Worm (Caenorhabditis elegans): Measurements from ENCODE around the gene mab-21.

The mab-21 gene

ce11 chrIII:4612334-4612953, 11.9 kb downstream of the mab-21 start, which contains the start of gene sel-2 (continued):
- TF ChIP-seq unc-130 (tag; optimal IDR thresholded peaks at IDR 0.05): no peak
- no peak for TF ChIP-seq lin-13 (GFP tag; optimal IDR thresholded peaks at IDR 0.05)
- no peak for TF ChIP-seq nhr-12 (tag; optimal IDR thresholded peaks at IDR 0.05)
- TF ChIP-seq pqm-1 (tag; optimal IDR thresholded peaks at IDR 0.05): no peak
- no peak for TF ChIP-seq irx-1 (tag; optimal IDR thresholded peaks at IDR 0.05)
- TF ChIP-seq nhr-11 (tag; optimal IDR thresholded peaks at IDR 0.05): no peak
- TF ChIP-seq lin-35 (GFP tag; optimal IDR thresholded peaks at IDR 0.05): no peak
- TF ChIP-seq nhr-47 (tag; optimal IDR thresholded peaks at IDR 0.05): no peak
- TF ChIP-seq ztf-4 (tag; optimal IDR thresholded peaks at IDR 0.05): no peak
- TF ChIP-seq ceh-88 (GFP tag; IDR thresholded peaks at IDR 0.05): no peak
- TF ChIP-seq fkh-4 (tag; optimal IDR thresholded peaks at IDR 0.05; ENCODE audit: borderline replicate concordance): no peak
- TF ChIP-seq pag-3 (tag; optimal IDR thresholded peaks at IDR 0.05; ENCODE audit: borderline replicate concordance, insufficient read depth): no peak
- no peak for TF ChIP-seq isw-1 (GFP tag; IDR thresholded peaks at IDR 0.05)
- no peak for TF ChIP-seq sup-37 (GFP tag; optimal IDR thresholded peaks at IDR 0.05)
- TF ChIP-seq elt-3 (tag; optimal IDR thresholded peaks at IDR 0.05): peak in 1 of 6 experiments; percentile 20
- no peak for TF ChIP-seq unc-98 (GFP tag; IDR thresholded peaks at IDR 0.05)
- no peak for TF ChIP-seq pax-3 (tag; optimal IDR thresholded peaks at IDR 0.05)
- TF ChIP-seq lin-39 (tag; optimal IDR thresholded peaks at IDR 0.05): no peak
- no peak for TF ChIP-seq ceh-90 (tag; optimal IDR thresholded peaks at IDR 0.05)
- TF ChIP-seq dsc-1 (tag; optimal IDR thresholded peaks at IDR 0.05): no peak
- TF ChIP-seq jun-1 (tag; optimal IDR thresholded peaks at IDR 0.05): no peak
- TF ChIP-seq lsy-2 (tag; optimal IDR thresholded peaks at IDR 0.05): peak in 1 of 2 experiments; percentile 25
- TF ChIP-seq hlh-4 (tag; optimal IDR thresholded peaks at IDR 0.05): no peak

DNA sequence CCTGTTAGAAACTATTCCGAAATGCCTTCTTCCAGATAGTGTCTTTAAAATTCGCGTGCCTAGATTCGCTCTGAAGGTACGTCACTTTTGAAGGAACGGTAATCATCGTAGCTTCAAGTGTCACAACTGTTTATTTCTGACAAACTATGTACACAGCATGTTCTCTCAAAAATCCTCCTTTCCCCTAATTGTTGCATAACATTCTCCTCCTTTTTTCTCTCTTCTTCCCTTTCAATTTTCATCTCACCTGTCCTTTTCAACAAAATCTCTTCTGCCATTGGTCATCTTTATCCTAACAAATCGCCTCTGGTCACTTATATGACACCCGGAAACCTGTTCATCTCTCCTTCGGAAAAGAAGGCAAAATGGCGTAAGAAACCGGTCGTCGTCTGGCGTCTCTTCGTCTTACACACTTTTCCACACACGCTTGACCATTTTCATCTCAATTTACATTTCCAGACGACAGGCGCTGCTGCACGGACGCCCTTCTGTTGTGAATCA, 15.6 kb downstream of the mab-21 start, which contains the start of gene lips-3:
lips-3 (plus strand) TSS at position 458 of the 501 bp plus-strand sequence.
- no peak for TF ChIP-seq ztf-11 (tag; optimal IDR thresholded peaks at IDR 0.05)
- peak; percentile 11 for TF ChIP-seq lin-14 (GFP tag; optimal IDR thresholded peaks at IDR 0.05)
- TF ChIP-seq blmp-1 (tag; optimal IDR thresholded peaks at IDR 0.05): peak; percentile 91

- TF ChIP-seq lin-14 (GFP tag; optimal IDR thresholded peaks at IDR 0.05) (peak; percentile 48), ceh-82 (tag; optimal IDR thresholded peaks at IDR 0.05) (no peak), fkh-10 (GFP tag; optimal IDR thresholded peaks at IDR 0.05) (peak; percentile 46)
Measured at ce11 chrIII:4622375-4623130, 22.0 kb downstream of the mab-21 start, which contains the start of gene lron-5. TSS of gene lron-5 (plus strand) at chrIII:4623029.

ce11 chrIII:4626148-4626922, 25.8 kb downstream of the mab-21 start:
- TF ChIP-seq fkh-10 (GFP tag; optimal IDR thresholded peaks at IDR 0.05): peak; percentile 78
- TF ChIP-seq dsc-1 (tag; optimal IDR thresholded peaks at IDR 0.05): no peak
- no peak for TF ChIP-seq sup-37 (GFP tag; optimal IDR thresholded peaks at IDR 0.05)
- peak; percentile 49; the same call in 1 of the 2 replicates for TF ChIP-seq mab-9 (GFP tag; IDR thresholded peaks at IDR 0.05)
- TF ChIP-seq lin-14 (GFP tag; optimal IDR thresholded peaks at IDR 0.05): peak; percentile 62

DNA sequence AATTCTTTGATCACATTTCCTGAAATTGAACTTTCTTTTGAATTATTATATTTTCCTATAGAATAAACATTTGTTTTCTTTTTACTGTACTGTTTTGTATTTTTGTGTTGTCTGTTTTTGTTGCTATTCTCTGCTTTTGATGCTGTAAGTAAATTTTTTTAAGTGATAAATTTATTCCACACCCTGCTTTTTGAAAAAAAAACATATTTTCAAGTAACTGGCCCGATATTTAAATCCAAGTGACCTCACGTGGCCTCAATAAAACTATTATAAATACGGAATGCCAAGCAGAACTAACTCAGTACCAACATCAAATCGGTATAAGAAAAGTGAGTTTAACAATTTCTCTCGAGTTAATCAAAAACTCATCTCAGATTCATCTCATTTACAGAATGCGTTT, 27.6 kb downstream of the mab-21 start, which contains the start of gene clec-151:
clec-151 (plus strand) TSS at position 301 of the 400 bp plus-strand sequence.
- TF ChIP-seq unc-98 (GFP tag; IDR thresholded peaks at IDR 0.05) (no peak), lin-35 (GFP tag; optimal IDR thresholded peaks at IDR 0.05) (no peak), aly-2 (tag; optimal IDR thresholded peaks at IDR 0.05) (no peak), tbx-2 (tag; optimal IDR thresholded peaks at IDR 0.05) (no peak), alr-1 (tag; optimal IDR thresholded peaks at IDR 0.05; ENCODE audit: borderline replicate concordance) (no peak), lin-14 (GFP tag; optimal IDR thresholded peaks at IDR 0.05) (no peak), dsc-1 (tag; optimal IDR thresholded peaks at IDR 0.05) (no peak), irx-1 (tag; optimal IDR thresholded peaks at IDR 0.05) (no peak), ama-1 (optimal IDR thresholded peaks at IDR 0.05) (no peak), tlp-1 (tag; optimal IDR thresholded peaks at IDR 0.05) (no peak), hlh-4 (tag; optimal IDR thresholded peaks at IDR 0.05) (no peak), lin-13 (GFP tag; optimal IDR thresholded peaks at IDR 0.05) (no peak), zip-4 (GFP tag; optimal IDR thresholded peaks at IDR 0.05) (no peak), ztf-11 (tag; optimal IDR thresholded peaks at IDR 0.05) (no peak), nhr-28 (tag; optimal IDR thresholded peaks at IDR 0.05) (no peak), C34B4.2 (tag; optimal IDR thresholded peaks at IDR 0.05) (no peak), Y116A8C.19 (tag; optimal IDR thresholded peaks at IDR 0.05; ENCODE audit: borderline replicate concordance) (no peak), nhr-20 (tag; optimal IDR thresholded peaks at IDR 0.05) (no peak)
